Fruit fly (Drosophila melanogaster): ENCODE data around the gene Mcm3.

Mcm3 gene

DNA sequence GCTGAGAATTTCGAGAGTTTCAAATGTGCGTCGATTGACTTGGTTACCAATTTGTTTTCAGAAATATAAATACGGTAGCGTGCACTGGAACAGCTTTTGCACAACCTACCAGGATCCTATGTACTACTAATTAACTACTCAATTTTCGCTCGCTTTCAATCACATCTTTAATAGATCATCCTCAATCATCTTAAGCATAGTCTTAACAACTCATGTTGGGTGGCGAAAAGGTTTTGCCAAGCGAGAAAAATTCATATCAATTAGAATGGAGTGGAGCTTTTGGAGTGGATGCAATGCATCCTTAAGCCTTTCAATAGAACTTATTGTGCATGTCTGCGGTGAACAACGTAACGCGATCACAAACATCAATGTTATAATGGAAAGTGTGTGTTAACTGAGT lies 16.3 kb upstream of the Mcm3 start, which contains the start of gene CG17764:
CG17764 (minus strand) TSS at position 101 of the 400 bp plus-strand sequence.
- TF ChIP-seq sima (GFP tag; optimal IDR thresholded peaks at IDR 0.05) (no peak), CG6791 (GFP tag; IDR thresholded peaks at IDR 0.05; ENCODE audit: partially characterized antibody) (no peak), sisA (GFP tag; IDR thresholded peaks at IDR 0.05) (no peak), gfzf (GFP tag; optimal IDR thresholded peaks at IDR 0.05) (no peak), shn (GFP tag; optimal IDR thresholded peaks at IDR 0.05) (no peak)

DNA sequence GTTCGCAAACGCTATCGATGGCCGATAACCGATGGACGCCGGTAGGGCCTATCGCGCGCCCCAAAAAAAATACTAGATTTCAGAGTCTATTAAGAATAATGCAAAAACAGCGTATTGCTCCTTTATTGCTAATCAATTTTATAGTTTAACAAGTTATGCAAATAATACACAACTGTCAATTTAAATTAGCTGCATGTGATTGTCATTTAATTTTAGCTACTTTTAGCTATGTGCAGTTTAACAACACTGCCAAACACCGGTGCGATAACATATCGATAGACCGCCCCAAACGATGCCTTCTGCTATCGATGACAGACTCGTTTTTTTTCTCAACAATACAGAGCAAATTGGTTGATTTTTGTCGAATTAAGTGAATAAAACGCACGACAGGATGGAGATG lies 14.7 kb upstream of the Mcm3 start, which contains the start of the genes Cdk7 and snf:
Cdk7 (minus strand) TSS at position 21 of the 400 bp plus-strand sequence.
snf (plus strand) TSS at position 280 of the 400 bp plus-strand sequence.
- TF ChIP-seq kni (GFP tag; optimal IDR thresholded peaks at IDR 0.05) (no peak), CG17802 (tag; optimal IDR thresholded peaks at IDR 0.05) (no peak), pho (GFP tag; optimal IDR thresholded peaks at IDR 0.05) (peak; percentile 49), gfzf (GFP tag; optimal IDR thresholded peaks at IDR 0.05) (peak; percentile 57), inv (GFP tag; IDR thresholded peaks at IDR 0.05; ENCODE audit: partially characterized antibody) (peak; percentile 82), CG1792 (GFP tag; optimal IDR thresholded peaks at IDR 0.05) (peak; percentile 55), BEAF-32 (GFP tag; optimal IDR thresholded peaks at IDR 0.05) (peak; percentile 88), CG9876 (GFP tag; optimal IDR thresholded peaks at IDR 0.05) (peak; percentile 40), chm (GFP tag; IDR thresholded peaks at IDR 0.05) (no peak), CG15514 (GFP tag; optimal IDR thresholded peaks at IDR 0.05) (peak; percentile 76), Bteb2 (GFP tag; optimal IDR thresholded peaks at IDR 0.05) (peak; percentile 42), CG17612 (GFP tag; IDR thresholded peaks at IDR 0.05) (no peak), CG2116 (GFP tag; optimal IDR thresholded peaks at IDR 0.05) (peak; percentile 88), ab (GFP tag; optimal IDR thresholded peaks at IDR 0.05) (no peak), Side (GFP tag; optimal IDR thresholded peaks at IDR 0.05) (peak; percentile 53), zfh1 (GFP tag; IDR thresholded peaks at IDR 0.05) (peak; percentile 65; the same call in 2 of the 3 replicates), CG4424 (GFP tag; optimal IDR thresholded peaks at IDR 0.05) (peak; percentile 40), hb (GFP tag; IDR thresholded peaks at IDR 0.05; ENCODE audit: partially characterized antibody) (peak; percentile 92), CG9797 (GFP tag; optimal IDR thresholded peaks at IDR 0.05) (peak; percentile 86), CG16813 (GFP tag; IDR thresholded peaks at IDR 0.05; ENCODE audit: partially characterized antibody) (peak; percentile 88), vfl (GFP tag; optimal IDR thresholded peaks at IDR 0.05) (peak; percentile 35), kay (GFP tag; optimal IDR thresholded peaks at IDR 0.05) (peak; percentile 1), esg (GFP tag; conservative IDR thresholded peaks at IDR 0.05) (no peak), phol (tag; optimal IDR thresholded peaks at IDR 0.05) (peak; percentile 60), CG9609 (GFP tag; optimal IDR thresholded peaks at IDR 0.05) (peak; percentile 30), sob (GFP tag; IDR thresholded peaks at IDR 0.05) (peak; percentile 45), trem (tag; optimal IDR thresholded peaks at IDR 0.05) (peak; percentile 74), pum (GFP tag; optimal IDR thresholded peaks at IDR 0.05) (peak; percentile 20), zen2 (GFP tag; IDR thresholded peaks at IDR 0.05; ENCODE audit: partially characterized antibody) (peak; percentile 59; the same call in 1 of the 3 replicates), CG18011 (GFP tag; optimal IDR thresholded peaks at IDR 0.05) (peak; percentile 5), Dll (GFP tag; IDR thresholded peaks at IDR 0.05; ENCODE audit: partially characterized antibody) (peak; percentile 92), ssp (GFP tag; IDR thresholded peaks at IDR 0.05) (peak; percentile 52; the same call in 1 of the 2 replicates), lbe (GFP tag; optimal IDR thresholded peaks at IDR 0.05) (peak; percentile 31), E2f2 (GFP tag; IDR thresholded peaks at IDR 0.05) (peak; percentile 77), sna (GFP tag; IDR thresholded peaks at IDR 0.05; ENCODE audit: partially characterized antibody) (peak; percentile 80), CG4820 (GFP tag; optimal IDR thresholded peaks at IDR 0.05) (peak; percentile 16), CG6765 (GFP tag; optimal IDR thresholded peaks at IDR 0.05) (no peak), Sox100B (GFP tag; optimal IDR thresholded peaks at IDR 0.05) (no peak), slbo (GFP tag; IDR thresholded peaks at IDR 0.05) (peak; percentile 47; the same call in 1 of the 2 replicates), NC2β (GFP tag; optimal IDR thresholded peaks at IDR 0.05) (peak; percentile 25), zfh2 (GFP tag; optimal IDR thresholded peaks at IDR 0.05) (peak; percentile 52), pzg (GFP tag; optimal IDR thresholded peaks at IDR 0.05) (peak; percentile 85), crp (GFP tag; optimal IDR thresholded peaks at IDR 0.05) (peak in 1 of 2 experiments; percentile 5), ato (GFP tag; IDR thresholded peaks at IDR 0.05; ENCODE audit: partially characterized antibody) (peak; percentile 57; the same call in 1 of the 2 replicates)
